Worm (Caenorhabditis elegans) whole organism, mixed stage, embryonic: Measurements from ENCODE around the gene tbg-1.

ENCODE experiments used
- lin-13 ChIP-seq: fragments of 150-350 bp; optimal IDR thresholded peaks from 2 replicates; lab custom pipeline; 2014; ENCODE audit warnings: missing biosample characterization, missing genetic modification characterization
- lsy-2 ChIP-seq: fragments of 150-350 bp; optimal IDR thresholded peaks from 2 replicates; lab custom pipeline; 2014; ENCODE audit warnings: missing biosample characterization, missing genetic modification characterization
- nhr-76 ChIP-seq: sonication (generic microtip); optimal IDR thresholded peaks from 2 replicates; lab custom pipeline; 2017; ENCODE audit warnings: missing biosample characterization, missing genetic modification characterization
- snpc-4 ChIP-seq: fragments of 150-350 bp; optimal IDR thresholded peaks from 2 replicates; lab custom pipeline; 2014; ENCODE audit warnings: missing biosample characterization, missing genetic modification characterization
- ztf-11 ChIP-seq: fragments of 150-350 bp; optimal IDR thresholded peaks from 2 replicates; lab custom pipeline; 2014; ENCODE audit warnings: missing biosample characterization, missing genetic modification characterization

- TF ChIP-seq snpc-4 (no peak), ztf-11 (tag; lab: Kevin White, UChicago) (no peak), nhr-76 (tag; lab: Kevin White, UChicago) (no peak), lin-13 (no peak), lsy-2 (tag; lab: Kevin White, UChicago) (no peak)
These were observed 9.3 kb upstream of the tbg-1 start for ce11 chrIII:9638159-9638754.
